Fruit fly (Drosophila melanogaster) whole organism, pupa: ENCODE data around the gene kni.
A peak's percentile ranks its signal among the peaks of the same experiment; 100 is the strongest.

Experiments used
- CG10348 ChIP-seq: fragments of 200-800 bp; sonication (Bioruptor generic); IDR thresholded peaks from 2 replicates; pipeline ENCODE4 v1.3.6; 2022; ENCODE audit warnings: missing biosample characterization, missing genetic modification characterization
- CG12605 ChIP-seq: fragments of 200-800 bp; sonication (Bioruptor generic); IDR thresholded peaks from 2 replicates; pipeline ENCODE4 v1.3.6; 2022; ENCODE audit warnings: missing biosample characterization, missing genetic modification characterization
- CG13204 ChIP-seq: fragments of 200-800 bp; sonication (Bioruptor generic); optimal IDR thresholded peaks from 2 replicates; lab custom pipeline; 2018; ENCODE audit warnings: missing biosample characterization, mild to moderate bottlenecking, missing genetic modification characterization, moderate library complexity
- CG14655 ChIP-seq: fragments of 200-800 bp; sonication (Bioruptor generic); optimal IDR thresholded peaks from 3 replicates; lab custom pipeline; 2017; ENCODE audit warnings: mild to moderate bottlenecking, missing biosample characterization, missing genetic modification reagents, missing genetic modification characterization
- CG15710 ChIP-seq: fragments of 200-800 bp; sonication (Bioruptor generic); optimal IDR thresholded peaks from 2 replicates; lab custom pipeline; 2018; ENCODE audit warnings: missing biosample characterization, mild to moderate bottlenecking, missing genetic modification characterization, moderate library complexity
- CG17806 ChIP-seq: fragments of 200-800 bp; sonication (Bioruptor generic); optimal IDR thresholded peaks from 2 replicates; lab custom pipeline; 2018; ENCODE audit warnings: missing biosample characterization, mild to moderate bottlenecking, missing genetic modification characterization, moderate library complexity
- CG32121 ChIP-seq: fragments of 200-800 bp; sonication (Bioruptor generic); IDR thresholded peaks from 2 replicates; pipeline ENCODE4 v1.3.6; 2022; ENCODE audit warnings: missing biosample characterization, missing genetic modification characterization
- CG34367 ChIP-seq: fragments of 200-800 bp; sonication (Bioruptor generic); optimal IDR thresholded peaks from 2 replicates; lab custom pipeline; 2018; ENCODE audit warnings: missing biosample characterization, mild to moderate bottlenecking, missing genetic modification characterization
- CG4496 ChIP-seq: fragments of 200-800 bp; sonication (Bioruptor generic); IDR thresholded peaks from 3 replicates; pipeline ENCODE4 v1.3.6; 2022; ENCODE audit warnings: missing biosample characterization, missing genetic modification characterization
- CG8159 ChIP-seq: fragments of 200-800 bp; sonication (Bioruptor generic); optimal IDR thresholded peaks from 3 replicates; lab custom pipeline; 2018; ENCODE audit warnings: missing biosample characterization, mild to moderate bottlenecking, missing genetic modification characterization, moderate library complexity
- CG8301 ChIP-seq: fragments of 200-800 bp; sonication (Bioruptor generic); optimal IDR thresholded peaks from 2 replicates; lab custom pipeline; 2018; ENCODE audit warnings: missing biosample characterization, mild to moderate bottlenecking, missing genetic modification characterization
- CG9948 ChIP-seq: fragments of 200-800 bp; sonication (Bioruptor generic); optimal IDR thresholded peaks from 2 replicates; lab custom pipeline; 2018; ENCODE audit warnings: missing biosample characterization, mild to moderate bottlenecking, missing genetic modification characterization, moderate library complexity
- D1 ChIP-seq: fragments of 200-800 bp; sonication (Bioruptor generic); optimal IDR thresholded peaks from 2 replicates; lab custom pipeline; 2018; ENCODE audit warnings: missing biosample characterization, mild to moderate bottlenecking, missing genetic modification characterization, moderate library complexity
- EcR ChIP-seq: fragments of 200-800 bp; sonication (Bioruptor generic); optimal IDR thresholded peaks from 3 replicates; lab custom pipeline; 2019; ENCODE audit warnings: missing biosample characterization, missing genetic modification characterization, mild to moderate bottlenecking, moderate library complexity, missing genetic modification reagents
- Ets98B ChIP-seq: fragments of 200-800 bp; sonication (Bioruptor generic); IDR thresholded peaks from 2 replicates; pipeline ENCODE4 v1.3.6; 2022; ENCODE audit warnings: missing biosample characterization, missing genetic modification characterization
- Pif1A ChIP-seq: fragments of 200-800 bp; sonication (Bioruptor generic); optimal IDR thresholded peaks from 3 replicates; lab custom pipeline; 2016; ENCODE audit warnings: missing biosample characterization, missing genetic modification characterization
- Pif1B ChIP-seq: fragments of 200-800 bp; sonication (Bioruptor generic); optimal IDR thresholded peaks from 3 replicates; lab custom pipeline; 2016; ENCODE audit warnings: missing biosample characterization, missing genetic modification characterization
- Snoo ChIP-seq: fragments of 200-800 bp; sonication (Bioruptor generic); optimal IDR thresholded peaks from 3 replicates; lab custom pipeline; 2017; ENCODE audit warnings: missing biosample characterization, mild to moderate bottlenecking, missing genetic modification characterization, inconsistent platforms
- fd96Ca ChIP-seq: fragments of 200-800 bp; sonication (Bioruptor generic); IDR thresholded peaks from 3 replicates; pipeline ENCODE4 v1.3.6; 2022; ENCODE audit warnings: missing biosample characterization, missing genetic modification characterization
- gl ChIP-seq: fragments of 200-800 bp; sonication (Bioruptor generic); optimal IDR thresholded peaks from 2 replicates; lab custom pipeline; 2018; ENCODE audit warnings: missing biosample characterization, mild to moderate bottlenecking, missing genetic modification characterization
- rn ChIP-seq: fragments of 200-800 bp; sonication (Bioruptor generic); IDR thresholded peaks from 2 replicates; pipeline ENCODE4 v1.3.6; 2022; ENCODE audit warnings: missing biosample characterization, missing genetic modification characterization

kni gene

DNA sequence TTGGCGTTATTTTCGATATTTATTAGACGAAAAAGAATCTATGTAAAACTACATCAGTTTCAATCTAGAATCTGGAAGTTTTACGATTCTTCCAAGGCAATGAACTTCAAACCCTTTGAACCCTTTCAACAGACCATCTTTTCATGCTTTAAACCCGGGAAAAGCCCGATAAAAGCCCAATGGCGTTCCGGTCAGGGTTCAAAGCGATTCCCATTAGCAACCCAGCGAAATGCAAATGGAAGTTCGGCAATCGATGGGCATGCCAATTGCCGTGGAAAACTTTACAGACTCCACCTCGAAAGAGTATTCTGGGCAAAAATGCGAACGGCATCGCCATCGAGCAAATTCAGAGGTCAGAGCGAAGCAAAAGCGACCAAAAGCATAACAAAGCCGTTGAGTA is 37.3 kb upstream of the kni start:
- TF ChIP-seq CG17806 (tag; lab: Kevin White, UChicago) = no peak
- peak; percentile 4 for TF ChIP-seq CG9948
- TF ChIP-seq CG8159 (tag; lab: Kevin White, UChicago) = peak; percentile 31
- TF ChIP-seq CG4496 (GFP tag; lab: Robert Waterston, UW) = 0 out of 3 replicates have a peak, but pooled peaks have one; percentile 28

DNA sequence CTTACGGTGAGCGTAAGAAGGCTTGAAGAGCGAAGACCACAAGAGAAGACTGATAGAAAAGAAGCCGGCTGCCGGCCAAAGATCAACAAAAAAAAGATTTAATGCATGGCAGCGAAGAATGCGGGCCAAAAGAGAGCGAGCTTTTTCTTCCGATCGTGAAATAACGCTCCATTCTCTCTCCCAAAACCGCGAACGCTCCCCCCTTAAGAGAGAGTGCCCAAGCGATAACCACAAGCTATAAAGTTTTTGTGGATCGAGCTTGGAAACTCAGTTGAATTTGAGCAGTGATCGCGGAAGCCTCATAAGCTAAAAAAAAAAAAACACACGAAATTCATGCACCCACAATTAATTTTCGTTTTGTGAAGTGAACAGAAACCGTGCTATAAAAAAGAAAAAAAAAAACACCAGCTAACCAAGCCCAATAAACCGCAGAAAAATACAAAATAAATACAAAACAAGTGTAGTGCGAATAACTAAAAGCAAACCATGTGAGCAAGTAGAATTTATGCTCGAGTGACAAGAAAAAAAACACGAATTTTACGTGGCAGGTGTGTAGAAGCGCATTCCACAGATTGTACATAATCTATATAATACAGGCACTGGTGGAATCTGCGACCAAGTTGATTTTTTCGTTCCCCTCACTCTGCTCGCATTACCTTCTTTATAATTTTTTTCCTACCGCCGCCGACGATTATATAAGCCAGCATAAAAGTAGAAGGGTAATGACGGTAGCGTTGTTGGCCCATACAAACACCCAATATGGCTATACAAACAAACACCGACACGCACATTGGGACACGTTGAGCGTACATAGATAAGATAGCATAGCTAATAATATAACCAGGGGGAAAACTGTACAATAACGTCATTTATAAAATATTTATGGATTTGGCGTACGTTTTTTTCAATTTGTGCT is 35.4 kb upstream of the kni start, which contains the start of gene CG13252:
CG13252 (plus strand) TSS at position 269 of the 916 bp plus-strand sequence.
- no peak for TF ChIP-seq EcR (GFP tag; lab: Kevin White, UChicago)
- TF ChIP-seq CG4496 (GFP tag; lab: Robert Waterston, UW) = peak; percentile 54; the same call in 2 of the 3 replicates
- TF ChIP-seq CG9948 = no peak
- TF ChIP-seq CG32121 (GFP tag; lab: Robert Waterston, UW) = peak; percentile 72
- no peak for TF ChIP-seq Pif1A (GFP tag; lab: Kevin White, UChicago)
- peak; percentile 50; the same call in 1 of the 2 replicates for TF ChIP-seq CG12605 (GFP tag; lab: Robert Waterston, UW)
- TF ChIP-seq CG10348 (GFP tag; lab: Robert Waterston, UW) = no peak
- peak; percentile 40 for TF ChIP-seq Snoo
- peak; percentile 9 for TF ChIP-seq CG8159 (tag; lab: Kevin White, UChicago)
- no peak for TF ChIP-seq CG14655
- no peak for TF ChIP-seq CG15710
- no peak for TF ChIP-seq CG17806 (tag; lab: Kevin White, UChicago)
- TF ChIP-seq fd96Ca (GFP tag; lab: Robert Waterston, UW) = peak; percentile 35; the same call in 1 of the 3 replicates
- TF ChIP-seq CG8301 (tag; lab: Kevin White, UChicago) = peak; percentile 3
- no peak for TF ChIP-seq CG13204 (GFP tag; lab: Kevin White, UChicago)
- TF ChIP-seq Pif1B (GFP tag; lab: Kevin White, UChicago) = no peak
- TF ChIP-seq D1 (tag; lab: Kevin White, UChicago) = no peak
- peak; percentile 24 for TF ChIP-seq gl
- TF ChIP-seq rn (GFP tag; lab: Robert Waterston, UW) = no peak
- TF ChIP-seq CG34367 = no peak
- peak; percentile 60 for TF ChIP-seq Ets98B (GFP tag; lab: Robert Waterston, UW)

DNA sequence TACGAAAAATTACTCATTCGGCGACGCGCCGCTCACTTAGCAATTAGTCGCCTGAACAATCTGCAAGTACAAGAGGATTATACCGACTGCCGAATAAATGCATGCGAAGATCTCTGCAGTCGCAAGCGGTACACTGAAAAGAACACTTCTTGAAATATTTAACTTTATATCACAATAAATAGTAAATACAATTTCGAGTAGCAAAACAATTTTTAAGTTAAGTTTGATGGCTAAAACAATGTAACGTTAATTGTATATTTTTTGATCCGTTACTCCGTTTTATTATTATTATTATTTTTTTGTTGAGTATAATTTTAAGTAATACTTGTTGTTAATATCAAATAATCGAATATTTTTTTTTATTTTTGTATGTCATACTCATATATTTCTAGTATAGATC is 34.2 kb upstream of the kni start:
- TF ChIP-seq EcR (GFP tag; lab: Kevin White, UChicago) = no peak
- TF ChIP-seq rn (GFP tag; lab: Robert Waterston, UW) = no peak
- TF ChIP-seq CG9948 = peak; percentile 15
- TF ChIP-seq Pif1A (GFP tag; lab: Kevin White, UChicago) = no peak
- peak; percentile 17 for TF ChIP-seq Snoo
- TF ChIP-seq CG32121 (GFP tag; lab: Robert Waterston, UW) = no peak
- no peak for TF ChIP-seq CG13204 (GFP tag; lab: Kevin White, UChicago)
- peak; percentile 20 for TF ChIP-seq CG8159 (tag; lab: Kevin White, UChicago)
- no peak for TF ChIP-seq gl
- no peak for TF ChIP-seq D1 (tag; lab: Kevin White, UChicago)
- no peak for TF ChIP-seq fd96Ca (GFP tag; lab: Robert Waterston, UW)
- no peak for TF ChIP-seq CG15710
- TF ChIP-seq CG4496 (GFP tag; lab: Robert Waterston, UW) = no peak

DNA sequence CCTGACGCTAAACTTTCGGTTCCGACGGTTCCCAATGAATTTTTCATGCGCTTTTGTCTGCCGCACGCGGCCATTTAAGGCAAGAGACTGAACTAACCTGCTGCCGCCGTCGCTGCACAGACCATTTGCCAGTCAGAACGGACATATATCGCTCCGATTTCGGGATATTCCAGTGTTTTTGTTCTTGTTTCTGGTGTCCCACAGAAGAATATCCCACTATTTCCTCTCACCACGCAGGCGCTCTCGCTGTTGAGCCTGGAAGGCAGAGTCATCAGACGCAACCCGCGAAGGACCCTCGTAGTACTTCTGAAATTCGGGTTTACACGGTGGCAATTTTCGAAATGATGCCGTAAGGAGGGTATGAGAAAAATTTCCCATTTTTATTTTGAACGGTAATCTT is 23.9 kb upstream of the kni start, which contains the start of gene cmpy:
cmpy (minus strand) TSS at position 101 of the 400 bp plus-strand sequence.
- no peak for TF ChIP-seq fd96Ca (GFP tag; lab: Robert Waterston, UW)
- TF ChIP-seq CG12605 (GFP tag; lab: Robert Waterston, UW) = no peak
- no peak for TF ChIP-seq CG13204 (GFP tag; lab: Kevin White, UChicago)
- TF ChIP-seq CG8301 (tag; lab: Kevin White, UChicago) = no peak
- TF ChIP-seq D1 (tag; lab: Kevin White, UChicago) = no peak
- no peak for TF ChIP-seq CG14655
- no peak for TF ChIP-seq EcR (GFP tag; lab: Kevin White, UChicago)
- TF ChIP-seq CG15710 = no peak
- TF ChIP-seq CG9948 = no peak

DNA sequence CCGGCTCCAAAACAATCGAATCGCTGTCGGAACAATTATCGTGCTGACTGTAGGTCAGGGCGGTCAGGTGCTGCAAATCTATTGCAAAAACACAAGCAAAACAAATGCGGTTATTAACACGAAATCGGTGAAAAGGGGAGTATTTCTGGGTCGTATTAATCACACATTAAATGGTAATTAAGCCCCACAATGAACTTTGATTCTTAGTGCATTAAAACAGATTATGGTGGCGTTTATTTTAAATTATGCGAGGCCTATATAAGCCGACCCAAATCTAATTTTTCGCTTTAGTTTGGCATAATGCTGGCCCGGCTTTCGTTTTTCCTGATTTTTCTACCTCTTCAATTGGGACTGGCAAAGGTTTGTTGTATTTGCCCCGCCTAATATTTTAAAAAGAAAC is 18.6 kb upstream of the kni start, which contains the start of gene CG34260:
CG34260 (plus strand) TSS at position 301 of the 400 bp plus-strand sequence.
- no peak for TF ChIP-seq CG32121 (GFP tag; lab: Robert Waterston, UW)
- TF ChIP-seq Pif1B (GFP tag; lab: Kevin White, UChicago) = no peak
- TF ChIP-seq CG8159 (tag; lab: Kevin White, UChicago) = no peak
- no peak for TF ChIP-seq Ets98B (GFP tag; lab: Robert Waterston, UW)
- TF ChIP-seq CG17806 (tag; lab: Kevin White, UChicago) = no peak
- TF ChIP-seq D1 (tag; lab: Kevin White, UChicago) = no peak
- no peak for TF ChIP-seq CG9948
- no peak for TF ChIP-seq CG14655
- TF ChIP-seq rn (GFP tag; lab: Robert Waterston, UW) = no peak
- TF ChIP-seq CG8301 (tag; lab: Kevin White, UChicago) = no peak

DNA sequence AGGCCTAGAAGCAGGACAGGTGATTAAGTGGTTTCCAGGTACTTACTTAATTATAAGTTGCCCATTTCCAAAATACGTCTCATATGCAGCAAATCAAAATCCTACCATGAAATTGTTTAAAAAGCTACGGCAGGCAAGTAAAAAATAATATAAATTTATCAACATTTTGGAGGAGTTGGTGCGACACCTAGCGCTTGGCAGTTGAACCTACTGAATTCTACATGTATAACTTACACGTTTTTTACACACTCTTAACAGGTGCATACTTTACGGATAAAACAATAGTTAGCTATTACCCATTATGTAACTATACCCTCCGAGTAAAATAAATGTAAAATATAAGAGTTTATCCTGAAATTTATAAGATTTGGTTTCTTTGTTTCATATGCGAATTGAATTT is 16.2 kb upstream of the kni start:
- TF ChIP-seq CG17806 (tag; lab: Kevin White, UChicago) = no peak
- TF ChIP-seq EcR (GFP tag; lab: Kevin White, UChicago) = no peak
- peak; percentile 11 for TF ChIP-seq CG14655
- TF ChIP-seq D1 (tag; lab: Kevin White, UChicago) = peak; percentile 39
- no peak for TF ChIP-seq CG8301 (tag; lab: Kevin White, UChicago)
- TF ChIP-seq CG32121 (GFP tag; lab: Robert Waterston, UW) = no peak
- TF ChIP-seq Ets98B (GFP tag; lab: Robert Waterston, UW) = no peak
- no peak for TF ChIP-seq gl
